Fruit fly (Drosophila melanogaster): ENCODE measurements around the gene CG43056.

CG43056 gene

DNA sequence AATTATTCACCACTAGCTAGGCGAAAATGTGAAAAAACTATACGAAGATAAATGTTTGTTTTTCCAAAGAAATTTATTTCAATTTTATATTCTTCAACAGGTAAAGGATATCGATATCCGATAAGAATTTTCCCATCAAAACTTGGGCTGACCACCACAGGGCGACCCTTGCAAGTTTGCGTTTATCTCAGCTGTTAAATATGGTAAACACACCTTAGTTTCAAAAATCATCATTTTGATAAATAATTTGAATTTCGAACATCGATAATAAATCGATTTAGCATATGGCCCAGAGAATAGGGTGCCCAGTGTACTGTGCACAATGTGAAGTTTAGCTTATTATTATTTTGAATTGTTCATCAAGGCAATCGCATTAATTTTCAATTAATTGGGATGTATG lies 25.7 kb downstream of the CG43056 start, which contains the start of the genes CG15443 and Paris (continued):
- TF ChIP-seq Optix (GFP tag; IDR thresholded peaks at IDR 0.05) (no peak), tin (GFP tag; optimal IDR thresholded peaks at IDR 0.05) (no peak), sima (GFP tag; optimal IDR thresholded peaks at IDR 0.05) (no peak), MTF-1 (GFP tag; optimal IDR thresholded peaks at IDR 0.05; ENCODE audit: borderline replicate concordance) (peak; percentile 7), sens (GFP tag) (peak; percentile 82), CG12155 (GFP tag; optimal IDR thresholded peaks at IDR 0.05) (no peak), CG17359 (tag; optimal IDR thresholded peaks at IDR 0.05) (peak; percentile 28), Bteb2 (GFP tag; optimal IDR thresholded peaks at IDR 0.05) (no peak), Hand (GFP tag; optimal IDR thresholded peaks at IDR 0.05) (no peak), CG7987 (GFP tag; optimal IDR thresholded peaks at IDR 0.05) (peak; percentile 14), gfzf (GFP tag; optimal IDR thresholded peaks at IDR 0.05) (no peak), CG17186 (GFP tag; optimal IDR thresholded peaks at IDR 0.05) (peak; percentile 61), Nf-YC (tag; optimal IDR thresholded peaks at IDR 0.05) (peak; percentile 10), Hr3 (GFP tag; optimal IDR thresholded peaks at IDR 0.05) (no peak), CG6791 (GFP tag; IDR thresholded peaks at IDR 0.05; ENCODE audit: partially characterized antibody) (peak; percentile 96), ase (GFP tag; IDR thresholded peaks at IDR 0.05) (no peak), salm (tag; optimal IDR thresholded peaks at IDR 0.05) (no peak), unc-4 (GFP tag; IDR thresholded peaks at IDR 0.05; ENCODE audit: partially characterized antibody) (peak; percentile 69), nmo (GFP tag; optimal IDR thresholded peaks at IDR 0.05) (peak; percentile 21), CG8359 (GFP tag; optimal IDR thresholded peaks at IDR 0.05; ENCODE audit: borderline replicate concordance) (no peak), gem (tag; optimal IDR thresholded peaks at IDR 0.05) (no peak), CG13424 (tag; optimal IDR thresholded peaks at IDR 0.05) (peak; percentile 6), otp (GFP tag; IDR thresholded peaks at IDR 0.05) (peak; percentile 25; the same call in 1 of the 3 replicates), Jarid2 (GFP tag; optimal IDR thresholded peaks at IDR 0.05) (no peak), onecut (GFP tag; IDR thresholded peaks at IDR 0.05) (0 out of 2 replicates have a peak, but pooled peaks have one; percentile 31), CG18262 (tag; optimal IDR thresholded peaks at IDR 0.05) (peak; percentile 7), tio (GFP tag; optimal IDR thresholded peaks at IDR 0.05) (no peak), CG10959 (GFP tag; IDR thresholded peaks at IDR 0.05) (no peak), dysf (GFP tag; IDR thresholded peaks at IDR 0.05) (no peak), slp2 (GFP tag; optimal IDR thresholded peaks at IDR 0.05) (no peak), CG1602 (GFP tag; optimal IDR thresholded peaks at IDR 0.05) (no peak), Stat92E (GFP tag; optimal IDR thresholded peaks at IDR 0.05) (no peak), ftz-f1 (GFP tag; optimal IDR thresholded peaks at IDR 0.05) (no peak), zfh2 (GFP tag; optimal IDR thresholded peaks at IDR 0.05) (no peak), CG1603 (tag; optimal IDR thresholded peaks at IDR 0.05) (peak; percentile 65), CG15269 (tag; optimal IDR thresholded peaks at IDR 0.05) (no peak), CG15514 (GFP tag; optimal IDR thresholded peaks at IDR 0.05) (peak; percentile 54), Ets65A (GFP tag) (no peak), Hmx (GFP tag; optimal IDR thresholded peaks at IDR 0.05) (no peak), CG34224 (GFP tag; IDR thresholded peaks at IDR 0.05; ENCODE audit: partially characterized antibody) (peak; percentile 75), HLH4C (GFP tag; IDR thresholded peaks at IDR 0.05; ENCODE audit: partially characterized antibody) (peak; percentile 90), gsb (GFP tag; IDR thresholded peaks at IDR 0.05) (no peak), dm (GFP tag; optimal IDR thresholded peaks at IDR 0.05) (peak; percentile 35), ttk (GFP tag; IDR thresholded peaks at IDR 0.05) (no peak), abd-A (tag; optimal IDR thresholded peaks at IDR 0.05) (no peak), CG11085 (GFP tag; IDR thresholded peaks at IDR 0.05) (no peak), MESR4 (GFP tag; optimal IDR thresholded peaks at IDR 0.05) (peak; percentile 2), phol (tag; optimal IDR thresholded peaks at IDR 0.05) (peak; percentile 38), sna (GFP tag; IDR thresholded peaks at IDR 0.05; ENCODE audit: partially characterized antibody) (peak; percentile 71), Sry-β (GFP tag; optimal IDR thresholded peaks at IDR 0.05) (peak; percentile 2), Hr39 (optimal IDR thresholded peaks at IDR 0.05) (no peak)

All from whole organism, embryonic.